Worm (Caenorhabditis elegans) whole organism, L3 larva: ENCODE measurements around the gene mig-10.

ENCODE experiments used
- ama-1 ChIP-seq: fragments of 150-350 bp; optimal IDR thresholded peaks from 2 replicates; lab custom pipeline; 2018
- ceh-16 ChIP-seq: sonication (generic microtip); optimal IDR thresholded peaks from 2 replicates; lab custom pipeline; 2017; ENCODE audit warnings: missing biosample characterization, missing genetic modification characterization
- ceh-82 ChIP-seq: fragments of 150-350 bp; optimal IDR thresholded peaks from 2 replicates; lab custom pipeline; 2014; ENCODE audit warnings: missing biosample characterization, missing genetic modification characterization
- daf-12 ChIP-seq: fragments of 150-350 bp; optimal IDR thresholded peaks from 2 replicates; lab custom pipeline; 2014; ENCODE audit warnings: missing biosample characterization, missing genetic modification reagents, missing genetic modification characterization
- fkh-10 ChIP-seq: sonication (generic microtip); optimal IDR thresholded peaks from 2 replicates; lab custom pipeline; 2017; ENCODE audit warnings: missing biosample characterization, missing genetic modification reagents, missing genetic modification characterization
- jun-1 ChIP-seq: fragments of 150-350 bp; optimal IDR thresholded peaks from 2 replicates; lab custom pipeline; 2014; ENCODE audit warnings: missing biosample characterization, missing genetic modification reagents, missing genetic modification characterization
- nhr-11 ChIP-seq: fragments of 150-350 bp; optimal IDR thresholded peaks from 2 replicates; lab custom pipeline; 2014; ENCODE audit warnings: missing biosample characterization, missing genetic modification characterization
- pqm-1 ChIP-seq: fragments of 150-350 bp; optimal IDR thresholded peaks from 2 replicates; lab custom pipeline; 2017; ENCODE audit warnings: missing biosample characterization, missing genetic modification characterization, inconsistent platforms
- unc-62 ChIP-seq: fragments of 150-350 bp; sonication (generic microtip); optimal IDR thresholded peaks from 4 replicates; lab custom pipeline; 2014; ENCODE audit warnings: missing biosample characterization, missing genetic modification reagents, missing genetic modification characterization
- zag-1 ChIP-seq: fragments of 150-350 bp; optimal IDR thresholded peaks from 2 replicates; lab custom pipeline; 2014; ENCODE audit warnings: missing biosample characterization, missing genetic modification characterization
- ztf-11 ChIP-seq: fragments of 150-350 bp; optimal IDR thresholded peaks from 2 replicates; lab custom pipeline; 2014; ENCODE audit warnings: missing biosample characterization, missing genetic modification characterization

- no peak for TF ChIP-seq ztf-11
- TF ChIP-seq ama-1 (lab: Kevin White, UChicago): no peak
- no peak for TF ChIP-seq nhr-11 (tag; lab: Kevin White, UChicago)
- TF ChIP-seq zag-1: no peak
- TF ChIP-seq jun-1 (tag; lab: Kevin White, UChicago): no peak
- no peak for TF ChIP-seq ceh-82 (tag; lab: Kevin White, UChicago)
- no peak for TF ChIP-seq pqm-1 (tag; lab: Kevin White, UChicago)
- no peak for TF ChIP-seq ceh-16
- TF ChIP-seq fkh-10: no peak
- no peak for TF ChIP-seq daf-12
- TF ChIP-seq unc-62 (GFP tag; lab: Kevin White, UChicago): no peak
Observed at ce11 chrIII:8293260-8293659, 14.4 kb downstream of the mig-10 start.
